Fruit fly (Drosophila melanogaster) whole organism, embryonic: ENCODE results near the gene shf.
A peak's percentile ranks its signal among the peaks of the same experiment; 100 is the strongest.

ENCODE experiments used
- ATbp ChIP-seq: fragments of 200-800 bp; sonication (Bioruptor generic); optimal IDR thresholded peaks from 2 replicates; lab custom pipeline; 2017; ENCODE audit warnings: missing biosample characterization, mild to moderate bottlenecking, missing genetic modification characterization, missing genetic modification reagents
- B-H2 ChIP-seq: fragments of 200-800 bp; sonication (Bioruptor generic); optimal IDR thresholded peaks from 2 replicates; lab custom pipeline; 2018; ENCODE audit warnings: missing biosample characterization, mild to moderate bottlenecking, missing genetic modification characterization
- CG10147 ChIP-seq: fragments of 200-800 bp; sonication (Bioruptor generic); optimal IDR thresholded peaks from 2 replicates; lab custom pipeline; 2019; ENCODE audit warnings: missing biosample characterization, mild to moderate bottlenecking, missing genetic modification characterization, moderate library complexity
- CG1024 ChIP-seq: fragments of 200-800 bp; sonication (Bioruptor generic); IDR thresholded peaks from 2 replicates; pipeline ENCODE4 v1.3.6; 2022; ENCODE audit warnings: missing biosample characterization, missing genetic modification characterization
- CG10979 ChIP-seq: fragments of 200-800 bp; sonication (Bioruptor generic); optimal IDR thresholded peaks from 2 replicates; lab custom pipeline; 2018; ENCODE audit warnings: missing biosample characterization, mild to moderate bottlenecking, missing genetic modification characterization, moderate library complexity
- CG15073 ChIP-seq: fragments of 200-800 bp; sonication (Bioruptor generic); optimal IDR thresholded peaks from 2 replicates; lab custom pipeline; 2016; ENCODE audit warnings: missing biosample characterization, missing genetic modification characterization
- CG17328 ChIP-seq: fragments of 200-800 bp; sonication (Bioruptor generic); IDR thresholded peaks from 2 replicates; pipeline ENCODE4 v1.3.6; 2022; ENCODE audit warnings: missing biosample characterization, missing genetic modification characterization
- CG17612 ChIP-seq: fragments of 200-800 bp; sonication (Bioruptor generic); IDR thresholded peaks from 2 replicates; pipeline ENCODE4 v1.3.6; 2022; ENCODE audit warnings: missing biosample characterization, missing genetic modification characterization
- CG1832 ChIP-seq: fragments of 200-800 bp; sonication (Bioruptor generic); optimal IDR thresholded peaks from 2 replicates; lab custom pipeline; 2017; ENCODE audit warnings: missing biosample characterization, mild to moderate bottlenecking, missing genetic modification characterization, inconsistent platforms
- CG2889 ChIP-seq: fragments of 200-800 bp; sonication (Bioruptor generic); IDR thresholded peaks from 3 replicates; pipeline ENCODE4 v1.3.6; 2022; ENCODE audit warnings: missing biosample characterization, missing genetic modification characterization
- CG3163 ChIP-seq: fragments of 200-800 bp; sonication (Bioruptor generic); optimal IDR thresholded peaks from 3 replicates; lab custom pipeline; 2016; ENCODE audit warnings: missing biosample characterization, missing genetic modification characterization
- CG32767 ChIP-seq: fragments of 200-800 bp; sonication (Bioruptor generic); IDR thresholded peaks from 2 replicates; pipeline ENCODE4 v1.3.6; 2022; ENCODE audit warnings: missing biosample characterization, missing genetic modification characterization
- CG3838 ChIP-seq: fragments of 200-800 bp; sonication (Bioruptor generic); optimal IDR thresholded peaks from 3 replicates; lab custom pipeline; 2016; ENCODE audit warnings: missing biosample characterization, missing genetic modification characterization
- CG4282 ChIP-seq: fragments of 200-800 bp; sonication (Bioruptor generic); optimal IDR thresholded peaks from 2 replicates; lab custom pipeline; 2016; ENCODE audit warnings: missing biosample characterization, missing genetic modification characterization
- CG4360 ChIP-seq: fragments of 200-800 bp; sonication (Bioruptor generic); IDR thresholded peaks from 2 replicates; pipeline ENCODE4 v1.3.6; 2022; ENCODE audit warnings: missing biosample characterization, missing genetic modification characterization
- CG4707 ChIP-seq: fragments of 200-800 bp; sonication (Bioruptor generic); optimal IDR thresholded peaks from 2 replicates; lab custom pipeline; 2018; ENCODE audit warnings: missing biosample characterization, mild to moderate bottlenecking, missing genetic modification characterization, moderate library complexity
- CG8089 ChIP-seq: fragments of 200-800 bp; sonication (Bioruptor generic); optimal IDR thresholded peaks from 3 replicates; lab custom pipeline; 2016; ENCODE audit warnings: missing biosample characterization, missing genetic modification characterization
- CG8944 ChIP-seq: fragments of 200-800 bp; sonication (Bioruptor generic); optimal IDR thresholded peaks from 3 replicates; lab custom pipeline; 2016; ENCODE audit warnings: missing biosample characterization, missing genetic modification characterization
- D19A ChIP-seq: fragments of 200-800 bp; optimal IDR thresholded peaks from 3 replicates; lab custom pipeline; 2019; ENCODE audit warnings: missing biosample characterization, mild to moderate bottlenecking, missing genetic modification characterization, moderate library complexity
- Deaf1 ChIP-seq: fragments of 200-800 bp; optimal IDR thresholded peaks from 3 replicates; lab custom pipeline; 2019; ENCODE audit warnings: missing biosample characterization, mild to moderate bottlenecking, missing genetic modification characterization, moderate library complexity
- Elba2 ChIP-seq: fragments of 200-800 bp; sonication (Bioruptor generic); optimal IDR thresholded peaks from 3 replicates; lab custom pipeline; 2016; ENCODE audit warnings: missing biosample characterization, missing genetic modification characterization
- Fer1 ChIP-seq: fragments of 200-800 bp; sonication (Bioruptor generic); optimal IDR thresholded peaks from 2 replicates; lab custom pipeline; 2017; ENCODE audit warnings: missing biosample characterization, mild to moderate bottlenecking, missing genetic modification characterization
- HLH4C ChIP-seq: fragments of 200-800 bp; sonication (Bioruptor generic); IDR thresholded peaks from 3 replicates; pipeline ENCODE4 v1.3.6; 2022; ENCODE audit warnings: missing biosample characterization, missing genetic modification characterization; ENCODE audit not compliant: partially characterized antibody
- HLHmδ ChIP-seq: fragments of 200-800 bp; sonication (Bioruptor generic); optimal IDR thresholded peaks from 2 replicates; lab custom pipeline; 2018; ENCODE audit warnings: missing biosample characterization, mild to moderate bottlenecking, missing genetic modification characterization, moderate library complexity
- HmgZ ChIP-seq: fragments of 200-800 bp; sonication (Bioruptor generic); optimal IDR thresholded peaks from 2 replicates; lab custom pipeline; 2018; ENCODE audit warnings: missing biosample characterization, mild to moderate bottlenecking, missing genetic modification characterization
- Hmr ChIP-seq: fragments of 200-800 bp; sonication (Bioruptor generic); optimal IDR thresholded peaks from 3 replicates; lab custom pipeline; 2017; ENCODE audit warnings: mild to moderate bottlenecking, missing biosample characterization, missing genetic modification reagents, missing genetic modification characterization
- Hmx ChIP-seq: fragments of 200-800 bp; sonication (Bioruptor generic); optimal IDR thresholded peaks from 2 replicates; lab custom pipeline; 2016; ENCODE audit warnings: missing biosample characterization, missing genetic modification characterization
- Hsf ChIP-seq: fragments of 200-800 bp; sonication (Bioruptor generic); optimal IDR thresholded peaks from 3 replicates; lab custom pipeline; 2016; ENCODE audit warnings: missing biosample characterization, missing genetic modification characterization
- Meics ChIP-seq: fragments of 200-800 bp; sonication (Bioruptor generic); optimal IDR thresholded peaks from 2 replicates; lab custom pipeline; 2017; ENCODE audit warnings: missing biosample characterization, mild to moderate bottlenecking, missing genetic modification characterization
- Opbp ChIP-seq: fragments of 200-800 bp; sonication (Bioruptor generic); IDR thresholded peaks from 3 replicates; pipeline ENCODE4 v1.3.6; 2022; ENCODE audit warnings: missing biosample characterization, missing genetic modification characterization; ENCODE audit not compliant: partially characterized antibody
- Ssrp ChIP-seq: fragments of 200-800 bp; sonication (Bioruptor generic); optimal IDR thresholded peaks from 2 replicates; lab custom pipeline; 2018; ENCODE audit warnings: missing biosample characterization, mild to moderate bottlenecking, missing genetic modification characterization, moderate library complexity
- Trl ChIP-seq, 3 experiments: fragments of >200 bp in 2 of 3; fragments of 200-800 bp in 1 of 3; sonication (Bioruptor generic) in 1 of 3; optimal IDR thresholded peaks; 2 replicates in 1 of 3; 3 replicates in 2 of 3; lab custom pipeline; 2016 to 2017; ENCODE audit warnings: missing biosample characterization in 1 of 3, missing genetic modification characterization in 1 of 3
- ase ChIP-seq: fragments of 200-800 bp; sonication (Bioruptor generic); IDR thresholded peaks from 3 replicates; pipeline ENCODE4 v1.3.6; 2022; ENCODE audit warnings: missing biosample characterization, missing genetic modification characterization
- az2 ChIP-seq: fragments of 200-800 bp; sonication (Bioruptor generic); optimal IDR thresholded peaks from 3 replicates; lab custom pipeline; 2016; ENCODE audit warnings: missing biosample characterization, missing genetic modification characterization
- bbx ChIP-seq: fragments of 200-800 bp; sonication (Bioruptor generic); IDR thresholded peaks from 2 replicates; pipeline ENCODE4 v1.3.6; 2022; ENCODE audit warnings: missing biosample characterization, missing genetic modification characterization; ENCODE audit not compliant: partially characterized antibody
- eyg ChIP-seq: fragments of 200-800 bp; sonication (Bioruptor generic); optimal IDR thresholded peaks from 3 replicates; lab custom pipeline; 2016; ENCODE audit warnings: missing biosample characterization, missing genetic modification characterization
- fu2 ChIP-seq: fragments of 200-800 bp; sonication (Bioruptor generic); optimal IDR thresholded peaks from 2 replicates; lab custom pipeline; 2016; ENCODE audit warnings: missing biosample characterization, missing genetic modification characterization
- gem ChIP-seq: fragments of 200-800 bp; sonication (Bioruptor generic); optimal IDR thresholded peaks from 2 replicates; lab custom pipeline; 2019; ENCODE audit warnings: missing biosample characterization, mild to moderate bottlenecking, missing genetic modification characterization, moderate library complexity
- gsb ChIP-seq: fragments of 200-800 bp; sonication (Bioruptor generic); IDR thresholded peaks from 2 replicates; pipeline ENCODE4 v1.3.6; 2022; ENCODE audit warnings: missing biosample characterization, missing genetic modification characterization
- hbn ChIP-seq: fragments of 200-800 bp; sonication (Bioruptor generic); IDR thresholded peaks from 2 replicates; pipeline ENCODE4 v1.3.6; 2022; ENCODE audit warnings: missing biosample characterization, missing genetic modification characterization; ENCODE audit not compliant: partially characterized antibody
- insv ChIP-seq, 2 experiments: fragments of 200-800 bp; sonication (Bioruptor generic); optimal IDR thresholded peaks; 3 replicates each; lab custom pipeline; 2016 to 2018; ENCODE audit warnings: missing biosample characterization in 2 of 2, missing genetic modification characterization in 2 of 2
- inv ChIP-seq: fragments of 200-800 bp; sonication (Bioruptor generic); IDR thresholded peaks from 2 replicates; pipeline ENCODE4 v1.3.6; 2022; ENCODE audit warnings: missing biosample characterization, missing genetic modification characterization; ENCODE audit not compliant: partially characterized antibody
- knrl ChIP-seq: fragments of 200-800 bp; sonication (Bioruptor generic); IDR thresholded peaks from 3 replicates; pipeline ENCODE4 v1.3.6; 2022; ENCODE audit warnings: missing biosample characterization, missing genetic modification characterization; ENCODE audit not compliant: partially characterized antibody
- p53 ChIP-seq: fragments of 200-800 bp; sonication (Bioruptor generic); optimal IDR thresholded peaks from 2 replicates; lab custom pipeline; 2016; ENCODE audit warnings: missing biosample characterization, missing genetic modification characterization
- sr ChIP-seq: fragments of 200-800 bp; sonication (Bioruptor generic); IDR thresholded peaks from 3 replicates; pipeline ENCODE4 v1.3.6; 2022; ENCODE audit warnings: missing biosample characterization, missing genetic modification characterization
- stwl ChIP-seq: fragments of 200-800 bp; sonication (Bioruptor generic); optimal IDR thresholded peaks from 3 replicates; lab custom pipeline; 2018; ENCODE audit warnings: missing biosample characterization, mild to moderate bottlenecking, missing genetic modification characterization, moderate library complexity
- tll ChIP-seq, 2 experiments: fragments of 200-800 bp in 1 of 2; fragments of >200 bp in 1 of 2; sonication (Bioruptor generic) in 1 of 2; optimal IDR thresholded peaks; 2 replicates each; lab custom pipeline; 2017 to 2019; ENCODE audit warnings: missing biosample characterization in 2 of 2, missing genetic modification characterization in 2 of 2, mild to moderate bottlenecking in 1 of 2, moderate library complexity in 1 of 2
- tup ChIP-seq: fragments of 200-800 bp; sonication (Bioruptor generic); optimal IDR thresholded peaks from 2 replicates; lab custom pipeline; 2016; ENCODE audit warnings: missing biosample characterization, mild to moderate bottlenecking, missing genetic modification characterization, moderate library complexity
- yki ChIP-seq: fragments of >200 bp; optimal IDR thresholded peaks from 3 replicates; lab custom pipeline; 2018
- zen ChIP-seq: fragments of 200-800 bp; sonication (Bioruptor generic); optimal IDR thresholded peaks from 3 replicates; lab custom pipeline; 2018; ENCODE audit warnings: missing biosample characterization, mild to moderate bottlenecking, missing genetic modification characterization, moderate library complexity
- zf30C ChIP-seq: fragments of 200-800 bp; sonication (Bioruptor generic); optimal IDR thresholded peaks from 3 replicates; lab custom pipeline; 2018; ENCODE audit warnings: missing biosample characterization, mild to moderate bottlenecking, missing genetic modification characterization

Gene shf

dm6 chrX:6820703-6821102 lies 41.2 kb upstream of the shf start, which contains the start of the genes Nf-YC and xit (continued):
- TF ChIP-seq gsb, result no peak
- no peak for TF ChIP-seq B-H2 (GFP tag; lab: Kevin White, UChicago)
- TF ChIP-seq CG17612 (GFP tag; lab: Robert Waterston, UW), result no peak
- TF ChIP-seq yki (lab: Kevin White, UChicago), result no peak
- TF ChIP-seq CG4282 (GFP tag; lab: Kevin White, UChicago), result no peak
- no peak for TF ChIP-seq zen
- no peak for TF ChIP-seq Meics
- TF ChIP-seq Hsf (GFP tag; lab: Kevin White, UChicago), result no peak
- peak; percentile 51; the same call in 1 of the 2 replicates for TF ChIP-seq hbn
- TF ChIP-seq Trl (optimal IDR thresholded peaks at IDR 0.05; lab: Kevin White, UChicago), result no peak
- no peak for TF ChIP-seq Trl (GFP tag; optimal IDR thresholded peaks at IDR 0.05; lab: Kevin White, UChicago)
- no peak for TF ChIP-seq Ssrp (tag; lab: Kevin White, UChicago)
- no peak for TF ChIP-seq Deaf1 (tag; lab: Kevin White, UChicago)
- no peak for TF ChIP-seq CG4707 (GFP tag; lab: Kevin White, UChicago)
- no peak for TF ChIP-seq p53 (GFP tag; lab: Kevin White, UChicago)
- no peak for TF ChIP-seq CG17328 (GFP tag; lab: Robert Waterston, UW)
- TF ChIP-seq Opbp (GFP tag; lab: Robert Waterston, UW), result peak; percentile 57; the same call in 1 of the 3 replicates
- no peak for TF ChIP-seq eyg
- no peak for TF ChIP-seq D19A
- TF ChIP-seq CG32767, result no peak
- no peak for TF ChIP-seq CG3163 (GFP tag; lab: Kevin White, UChicago)
- TF ChIP-seq CG4360 (GFP tag; lab: Robert Waterston, UW), result no peak
- TF ChIP-seq tup (GFP tag; lab: Kevin White, UChicago), result no peak
- no peak for TF ChIP-seq ase (GFP tag; lab: Robert Waterston, UW)
- no peak for TF ChIP-seq fu2 (GFP tag; lab: Kevin White, UChicago)
- no peak for TF ChIP-seq CG10147 (GFP tag; lab: Kevin White, UChicago)
- TF ChIP-seq CG15073 (GFP tag; lab: Kevin White, UChicago), result no peak
- no peak for TF ChIP-seq CG8944 (GFP tag; lab: Kevin White, UChicago)
- no peak for TF ChIP-seq zf30C (GFP tag; lab: Kevin White, UChicago)
- peak; percentile 63 for TF ChIP-seq bbx (GFP tag; lab: Robert Waterston, UW)
- TF ChIP-seq ATbp (GFP tag; lab: Kevin White, UChicago), result no peak
- TF ChIP-seq tll (GFP tag; optimal IDR thresholded peaks at IDR 0.05; lab: Kevin White, UChicago), result no peak
- peak; percentile 67 for TF ChIP-seq HLH4C (GFP tag; lab: Robert Waterston, UW)
- TF ChIP-seq CG1024 (GFP tag; lab: Robert Waterston, UW), result 0 out of 2 replicates have a peak, but pooled peaks have one; percentile 9
- TF ChIP-seq stwl, result no peak
- no peak for TF ChIP-seq az2 (GFP tag; lab: Kevin White, UChicago)
- TF ChIP-seq insv (GFP tag; optimal IDR thresholded peaks at IDR 0.05; lab: Kevin White, UChicago), result peak in 1 of 2 experiments; percentile 37
- TF ChIP-seq inv (GFP tag; lab: Robert Waterston, UW), result peak; percentile 45; the same call in 1 of the 2 replicates
- TF ChIP-seq CG8089 (GFP tag; lab: Kevin White, UChicago), result no peak
- no peak for TF ChIP-seq sr (GFP tag; lab: Robert Waterston, UW)
- peak; percentile 40 for TF ChIP-seq Elba2
- no peak for TF ChIP-seq Hmr (GFP tag; lab: Kevin White, UChicago)
- no peak for TF ChIP-seq Hmx (GFP tag; lab: Kevin White, UChicago)
- TF ChIP-seq gem, result no peak
- TF ChIP-seq HLHmδ, result no peak
- peak; percentile 62 for TF ChIP-seq knrl (GFP tag; lab: Robert Waterston, UW)
- no peak for TF ChIP-seq Fer1 (GFP tag; lab: Kevin White, UChicago)
- TF ChIP-seq CG2889 (GFP tag; lab: Robert Waterston, UW), result no peak
- no peak for TF ChIP-seq CG10979
- TF ChIP-seq CG3838, result no peak
- TF ChIP-seq CG1832 (GFP tag; lab: Kevin White, UChicago), result no peak
- peak; percentile 68 for TF ChIP-seq HmgZ (tag; lab: Kevin White, UChicago)
